Fruit fly (Drosophila melanogaster): ENCODE results near the gene CG11155.

DNA sequence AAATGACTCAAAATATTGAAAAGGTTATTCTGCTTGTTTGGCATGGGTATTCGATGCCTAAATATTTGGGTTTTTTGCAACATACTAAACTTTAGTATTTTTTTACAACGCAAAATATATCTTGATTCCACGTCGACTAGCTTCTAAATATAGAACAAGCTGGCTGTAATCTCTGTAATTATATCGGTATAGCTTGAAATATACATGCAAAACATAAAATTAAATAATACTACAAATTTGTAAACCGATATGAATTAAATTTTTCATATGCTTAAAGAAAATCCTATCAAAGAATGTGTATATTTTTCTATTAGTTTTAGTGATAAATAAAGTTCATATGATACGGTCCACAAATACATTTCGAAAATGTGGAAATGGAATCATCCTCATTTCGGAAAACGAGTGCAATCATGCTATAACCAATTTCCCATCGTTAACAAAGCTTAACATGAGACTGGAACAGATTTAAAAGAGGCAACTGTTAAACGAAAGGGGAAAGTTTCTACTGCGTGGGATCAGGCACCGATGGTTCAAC is 55.3 kb downstream of the CG11155 start, which contains the start of gene pho:
- TF ChIP-seq CG32264 (GFP tag; optimal IDR thresholded peaks at IDR 0.05) (no peak), Jra (GFP tag; optimal IDR thresholded peaks at IDR 0.05) (no peak), br (GFP tag; optimal IDR thresholded peaks at IDR 0.05) (no peak)
